Worm (Caenorhabditis elegans): ENCODE measurements around the gene sri-63.

The sri-63 gene

DNA sequence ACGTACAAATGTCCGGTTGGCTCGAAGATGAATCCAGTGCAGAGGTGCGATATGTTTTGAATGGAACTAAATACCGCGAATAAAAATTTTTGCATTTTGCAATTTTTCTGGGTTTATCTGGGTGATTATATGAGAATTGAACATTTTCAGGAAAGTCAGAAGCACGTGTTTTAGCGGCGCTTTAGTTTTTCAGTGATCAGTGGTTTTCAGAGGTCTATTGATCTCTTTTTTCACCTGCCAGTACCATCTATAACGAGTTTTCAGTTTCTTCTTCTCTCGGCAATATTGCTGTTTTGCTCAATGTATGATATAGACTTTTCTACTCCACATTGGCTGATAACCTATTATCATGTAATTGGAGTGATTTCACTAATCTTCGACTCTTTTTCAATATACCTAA is at the start of gene sri-63:
TSS of gene sri-63 (plus strand) at position 301 of the 400 bp plus-strand sequence.
- no peak for TF ChIP-seq dao-5 (tag; optimal IDR thresholded peaks at IDR 0.05)
- no peak for TF ChIP-seq W03F9.2 (tag; optimal IDR thresholded peaks at IDR 0.05)
- no peak for TF ChIP-seq him-1 (tag; optimal IDR thresholded peaks at IDR 0.05)

ce11 chrII:3240207-3240606 is 47.0 kb upstream of the sri-63 start, which contains the start of gene C17F4.3:
Gene C17F4.3 (plus strand): TSS chrII:3240507.
- TF ChIP-seq him-1 (tag; optimal IDR thresholded peaks at IDR 0.05) (no peak), dao-5 (tag; optimal IDR thresholded peaks at IDR 0.05) (no peak), W03F9.2 (tag; optimal IDR thresholded peaks at IDR 0.05) (no peak)

DNA sequence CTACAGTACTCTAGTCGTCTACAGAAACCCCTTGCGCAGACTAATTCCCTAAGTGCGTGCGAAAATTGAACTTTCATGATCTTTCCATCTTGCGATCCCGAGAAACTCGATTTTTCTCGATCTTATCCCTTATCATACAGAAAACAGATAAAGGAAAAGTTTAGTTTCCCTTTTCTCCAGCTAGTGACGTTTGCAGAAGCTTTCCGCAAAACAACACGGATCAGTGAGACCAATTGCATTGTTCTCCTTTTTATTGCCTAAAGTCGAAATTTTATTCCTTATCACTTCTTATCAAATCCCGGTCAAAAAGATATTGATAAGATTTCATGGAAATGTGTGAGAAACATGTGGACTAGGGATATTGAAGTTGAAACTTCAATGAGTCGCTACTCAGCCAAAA is 45.3 kb upstream of the sri-63 start:
- TF ChIP-seq W03F9.2 (tag; optimal IDR thresholded peaks at IDR 0.05) = no peak
- TF ChIP-seq him-1 (tag; optimal IDR thresholded peaks at IDR 0.05) = no peak
- TF ChIP-seq dao-5 (tag; optimal IDR thresholded peaks at IDR 0.05) = no peak

DNA sequence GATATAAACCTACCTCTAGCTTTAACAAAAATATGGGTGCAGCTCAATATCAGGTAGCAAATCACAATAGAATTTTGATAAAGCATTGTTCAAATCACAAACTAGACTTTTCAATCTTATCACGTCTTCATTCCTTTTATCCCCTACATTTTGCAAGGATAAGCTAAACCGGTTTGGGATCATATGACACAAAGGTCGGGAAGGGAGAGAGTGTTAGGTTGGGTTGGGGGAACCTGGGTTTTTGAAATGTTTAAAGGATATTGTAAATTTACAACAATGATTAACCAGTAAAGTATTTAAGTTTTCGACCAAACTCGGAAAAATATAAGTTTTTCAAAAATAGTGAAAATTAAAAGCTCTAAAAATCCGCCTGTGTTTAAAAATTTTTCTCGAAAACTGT is 43.1 kb upstream of the sri-63 start, which contains the start of gene C17F4.12:
TSS of gene C17F4.12 (minus strand) at position 101 of the 400 bp plus-strand sequence.
- no peak for TF ChIP-seq dao-5 (tag; optimal IDR thresholded peaks at IDR 0.05)
- TF ChIP-seq W03F9.2 (tag; optimal IDR thresholded peaks at IDR 0.05) = no peak
- TF ChIP-seq him-1 (tag; optimal IDR thresholded peaks at IDR 0.05) = no peak

DNA sequence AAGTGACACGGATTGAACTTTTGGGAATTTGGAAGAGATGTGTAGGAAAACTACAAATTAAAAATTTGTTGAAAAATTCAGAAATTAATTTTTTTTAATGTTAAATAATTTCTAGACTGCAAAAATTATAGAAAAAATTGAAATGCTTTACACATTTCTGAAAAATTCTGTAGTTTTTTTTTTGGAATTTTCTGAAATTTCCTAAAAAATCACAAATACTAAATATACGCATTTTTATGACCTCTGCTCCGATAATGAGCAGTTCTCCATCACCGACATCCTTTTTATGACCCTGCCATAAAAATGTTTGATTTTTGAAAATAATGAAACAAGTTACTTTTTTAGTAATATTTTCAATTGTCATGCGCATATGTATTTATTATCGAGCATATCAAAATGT is 42.4 kb upstream of the sri-63 start:
- TF ChIP-seq him-1 (tag; optimal IDR thresholded peaks at IDR 0.05) = no peak
- TF ChIP-seq W03F9.2 (tag; optimal IDR thresholded peaks at IDR 0.05) = no peak
- TF ChIP-seq dao-5 (tag; optimal IDR thresholded peaks at IDR 0.05) = no peak

- no peak for TF ChIP-seq dao-5 (tag; optimal IDR thresholded peaks at IDR 0.05)
- TF ChIP-seq him-1 (tag; optimal IDR thresholded peaks at IDR 0.05) = no peak
- TF ChIP-seq W03F9.2 (tag; optimal IDR thresholded peaks at IDR 0.05) = no peak
Measured at ce11 chrII:3245836-3246235, 41.3 kb upstream of the sri-63 start, which contains the start of gene C17F4.7. Gene C17F4.7 (minus strand): TSS chrII:3246015.

ce11 chrII:3247556-3247955 is 39.6 kb upstream of the sri-63 start:
- TF ChIP-seq dao-5 (tag; optimal IDR thresholded peaks at IDR 0.05) (no peak), W03F9.2 (tag; optimal IDR thresholded peaks at IDR 0.05) (no peak), him-1 (tag; optimal IDR thresholded peaks at IDR 0.05) (no peak)

DNA sequence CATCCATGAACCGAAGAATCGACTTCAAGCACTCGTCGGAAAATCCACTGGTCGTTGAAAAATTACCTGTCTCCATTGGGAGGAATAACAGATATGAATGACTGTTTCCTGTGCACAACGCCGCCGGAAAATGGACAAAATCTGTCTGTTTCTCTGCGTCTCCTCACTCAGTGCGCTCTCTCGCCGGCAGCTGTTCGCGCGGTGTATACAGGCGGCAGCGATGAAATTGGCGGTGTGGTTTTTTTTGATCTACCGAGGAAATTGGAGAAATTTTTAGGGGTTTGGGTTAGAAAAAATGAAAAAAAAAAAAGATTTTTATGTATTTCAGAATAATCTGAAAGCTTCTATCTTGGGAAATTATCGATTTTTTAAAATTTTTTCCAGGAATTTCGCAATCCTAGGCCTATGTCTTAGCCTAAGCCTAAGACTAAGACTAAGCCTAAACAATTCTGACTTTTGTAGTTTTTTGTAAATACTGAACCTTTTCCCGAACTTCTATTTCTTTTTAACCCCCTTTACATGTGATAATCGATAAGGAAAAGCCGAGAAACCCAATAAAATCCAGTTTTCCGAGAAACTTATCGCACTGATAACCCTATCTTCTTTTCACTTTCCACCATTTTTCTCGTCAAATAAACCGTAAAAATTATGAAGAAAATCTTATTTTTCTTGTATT is 39.0 kb upstream of the sri-63 start, which contains the start of the genes fbxc-50 and C17F4.2:
TSS of gene fbxc-50 (minus strand) at position 81 of the 676 bp plus-strand sequence.
TSS of gene C17F4.2 (plus strand) at position 626 of the 676 bp plus-strand sequence.
- TF ChIP-seq him-1 (tag; optimal IDR thresholded peaks at IDR 0.05) (no peak), W03F9.2 (tag; optimal IDR thresholded peaks at IDR 0.05) (no peak), dao-5 (tag; optimal IDR thresholded peaks at IDR 0.05) (no peak)

ce11 chrII:3249406-3249805 is 37.8 kb upstream of the sri-63 start, which contains the start of gene clec-124:
Gene clec-124 (plus strand): TSS chrII:3249706.
- TF ChIP-seq W03F9.2 (tag; optimal IDR thresholded peaks at IDR 0.05) (no peak), dao-5 (tag; optimal IDR thresholded peaks at IDR 0.05) (no peak), him-1 (tag; optimal IDR thresholded peaks at IDR 0.05) (no peak)

ce11 chrII:3250195-3250594 is 37.0 kb upstream of the sri-63 start:
- TF ChIP-seq dao-5 (tag; optimal IDR thresholded peaks at IDR 0.05) = no peak
- no peak for TF ChIP-seq W03F9.2 (tag; optimal IDR thresholded peaks at IDR 0.05)
- TF ChIP-seq him-1 (tag; optimal IDR thresholded peaks at IDR 0.05) = no peak

DNA sequence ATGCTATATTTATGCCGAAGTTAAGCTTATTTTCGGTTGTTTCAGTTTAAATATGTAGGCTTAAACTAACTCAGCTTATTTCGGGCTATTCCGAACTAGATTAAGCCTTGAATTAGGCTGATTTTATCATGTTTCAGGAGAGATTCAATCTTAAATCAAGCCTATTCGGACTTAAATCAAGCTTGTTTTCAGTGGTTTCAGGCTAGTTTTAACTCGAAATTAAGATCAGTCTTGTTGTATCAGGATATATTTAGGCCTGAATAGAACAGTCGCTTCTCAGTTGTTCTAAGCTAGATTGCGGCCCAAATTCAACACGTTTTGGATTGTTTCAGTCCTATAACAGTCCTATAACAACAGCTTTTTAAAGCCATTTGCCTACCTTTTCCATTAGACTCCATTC is 35.4 kb upstream of the sri-63 start:
- TF ChIP-seq W03F9.2 (tag; optimal IDR thresholded peaks at IDR 0.05) (no peak), him-1 (tag; optimal IDR thresholded peaks at IDR 0.05) (no peak), dao-5 (tag; optimal IDR thresholded peaks at IDR 0.05) (no peak)

DNA sequence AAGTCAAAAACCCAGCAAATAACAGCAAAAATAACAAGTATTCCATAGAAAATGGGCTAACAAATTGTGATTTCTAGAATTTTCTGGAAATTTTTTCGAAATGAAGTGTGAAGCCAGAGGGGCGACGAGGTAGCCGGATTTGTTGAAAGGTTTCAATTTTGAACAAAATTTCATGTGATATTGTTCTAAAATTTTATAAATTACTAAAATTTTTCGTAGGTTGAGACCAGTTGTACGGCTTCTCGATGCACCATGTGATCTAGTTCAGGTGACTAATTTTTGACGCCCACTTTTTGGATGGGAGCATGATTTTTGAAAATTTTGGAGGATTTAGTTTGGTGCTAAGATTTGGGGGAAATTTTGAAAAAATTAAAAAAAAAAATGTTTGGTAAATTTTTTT is 27.9 kb upstream of the sri-63 start, which contains the start of gene gcy-19:
TSS of gene gcy-19 (minus strand) at position 101 of the 400 bp plus-strand sequence.
- TF ChIP-seq dao-5 (tag; optimal IDR thresholded peaks at IDR 0.05) (no peak), him-1 (tag; optimal IDR thresholded peaks at IDR 0.05) (no peak), W03F9.2 (tag; optimal IDR thresholded peaks at IDR 0.05) (no peak)

- TF ChIP-seq W03F9.2 (tag; optimal IDR thresholded peaks at IDR 0.05) = no peak
- no peak for TF ChIP-seq him-1 (tag; optimal IDR thresholded peaks at IDR 0.05)
- no peak for TF ChIP-seq dao-5 (tag; optimal IDR thresholded peaks at IDR 0.05)
Measured at ce11 chrII:3262504-3262903, 24.7 kb upstream of the sri-63 start, which contains the start of gene F02E11.2. Gene F02E11.2 (plus strand): TSS chrII:3262804.

DNA sequence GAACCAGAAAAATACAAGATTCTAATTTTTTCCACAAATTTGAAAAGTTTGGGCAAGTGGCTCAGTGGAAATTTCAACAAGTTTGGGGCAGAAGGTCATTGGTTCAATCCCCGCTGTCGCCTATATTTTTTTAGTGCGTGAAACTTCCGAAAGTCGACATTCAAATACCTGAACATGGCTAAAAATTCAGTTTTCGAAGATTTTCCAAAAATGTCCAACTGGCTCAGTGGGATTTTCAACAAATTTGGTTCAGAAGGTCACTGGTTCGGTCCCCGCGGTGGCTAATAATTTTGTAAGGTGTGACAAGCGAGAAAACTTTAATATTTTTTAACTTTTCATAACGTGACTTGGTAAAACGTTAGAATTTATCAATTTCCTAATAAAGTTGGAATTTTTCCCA is 22.5 kb upstream of the sri-63 start:
- no peak for TF ChIP-seq W03F9.2 (tag; optimal IDR thresholded peaks at IDR 0.05)
- TF ChIP-seq him-1 (tag; optimal IDR thresholded peaks at IDR 0.05) = no peak
- no peak for TF ChIP-seq dao-5 (tag; optimal IDR thresholded peaks at IDR 0.05)

Measured in whole organism, L4/young adult.